Fruit fly (Drosophila melanogaster) whole organism, prepupa: ENCODE data around the gene NTPase.

Source experiments
- Blimp-1 ChIP-seq: fragments of 200-800 bp; sonication (Bioruptor generic); optimal IDR thresholded peaks from 3 replicates; lab custom pipeline; 2017; ENCODE audit warnings: missing biosample characterization, missing genetic modification characterization, mild to moderate bottlenecking, moderate library complexity, missing genetic modification reagents
- CG10631 ChIP-seq: fragments of 200-800 bp; sonication (Bioruptor generic); optimal IDR thresholded peaks from 2 replicates; lab custom pipeline; 2016; ENCODE audit warnings: missing biosample characterization, missing genetic modification characterization
- CG10669 ChIP-seq: fragments of 200-800 bp; sonication (Bioruptor generic); optimal IDR thresholded peaks from 3 replicates; lab custom pipeline; 2018; ENCODE audit warnings: missing biosample characterization, mild to moderate bottlenecking, missing genetic modification characterization, moderate library complexity
- CG11762 ChIP-seq: fragments of 200-800 bp; sonication (Bioruptor generic); optimal IDR thresholded peaks from 3 replicates; lab custom pipeline; 2016; ENCODE audit warnings: missing biosample characterization, missing genetic modification characterization; ENCODE audit not compliant: insufficient read depth
- CG16779 ChIP-seq: fragments of 200-800 bp; sonication (Bioruptor generic); optimal IDR thresholded peaks from 3 replicates; lab custom pipeline; 2017; ENCODE audit warnings: missing biosample characterization, mild to moderate bottlenecking, missing genetic modification characterization
- CG3032 ChIP-seq: fragments of 200-800 bp; optimal IDR thresholded peaks from 2 replicates; lab custom pipeline; 2019; ENCODE audit warnings: missing biosample characterization, mild to moderate bottlenecking, missing genetic modification characterization, moderate library complexity
- CG32006 ChIP-seq: fragments of 200-800 bp; sonication (Bioruptor generic); optimal IDR thresholded peaks from 3 replicates; lab custom pipeline; 2017; ENCODE audit warnings: missing biosample characterization, mild to moderate bottlenecking, missing genetic modification characterization
- CG4318 ChIP-seq: fragments of 200-800 bp; sonication (Bioruptor generic); optimal IDR thresholded peaks from 3 replicates; lab custom pipeline; 2017; ENCODE audit warnings: missing biosample characterization, mild to moderate bottlenecking, missing genetic modification characterization
- CG6163 ChIP-seq: fragments of 200-800 bp; sonication (Bioruptor generic); IDR thresholded peaks from 3 replicates; pipeline ENCODE4 v1.3.6; 2022; ENCODE audit warnings: missing biosample characterization, missing genetic modification characterization
- CG6276 ChIP-seq: fragments of 200-800 bp; sonication (Bioruptor generic); optimal IDR thresholded peaks from 2 replicates; lab custom pipeline; 2017; ENCODE audit warnings: missing biosample characterization, mild to moderate bottlenecking, missing genetic modification characterization
- CG6792 ChIP-seq: fragments of 200-800 bp; sonication (Bioruptor generic); optimal IDR thresholded peaks from 3 replicates; lab custom pipeline; 2016; ENCODE audit warnings: missing biosample characterization, missing genetic modification characterization
- CG6808 ChIP-seq: fragments of 200-800 bp; sonication (Bioruptor generic); optimal IDR thresholded peaks from 3 replicates; lab custom pipeline; 2017; ENCODE audit warnings: missing biosample characterization, missing genetic modification characterization, mild to moderate bottlenecking, moderate library complexity, missing genetic modification reagents
- CG7368 ChIP-seq: fragments of 200-800 bp; sonication (Bioruptor generic); optimal IDR thresholded peaks from 3 replicates; lab custom pipeline; 2016; ENCODE audit warnings: missing biosample characterization, missing genetic modification characterization
- CG8119 ChIP-seq: fragments of 200-800 bp; sonication (Bioruptor generic); IDR thresholded peaks from 3 replicates; pipeline ENCODE4 v1.3.6; 2022; ENCODE audit warnings: missing biosample characterization, missing genetic modification characterization
- CG9139 ChIP-seq: fragments of 200-800 bp; sonication (Bioruptor generic); optimal IDR thresholded peaks from 3 replicates; lab custom pipeline; 2017; ENCODE audit warnings: missing biosample characterization, mild to moderate bottlenecking, missing genetic modification characterization
- Eip78C ChIP-seq: fragments of 200-800 bp; sonication (Bioruptor generic); peaks from one replicate; lab custom pipeline; 2016; ENCODE audit warnings: missing biosample characterization, missing genetic modification characterization
- Eip93F ChIP-seq: fragments of 200-800 bp; sonication (Bioruptor generic); optimal IDR thresholded peaks from 2 replicates; lab custom pipeline; 2016; ENCODE audit warnings: missing biosample characterization, mild to moderate bottlenecking, missing genetic modification characterization
- Ets96B ChIP-seq: fragments of 200-800 bp; optimal IDR thresholded peaks from 2 replicates; lab custom pipeline; 2019; ENCODE audit warnings: missing biosample characterization, mild to moderate bottlenecking, missing genetic modification characterization, moderate library complexity
- Hr39 ChIP-seq: fragments of 200-800 bp; sonication (Bioruptor generic); optimal IDR thresholded peaks from 2 replicates; lab custom pipeline; 2016; ENCODE audit warnings: missing biosample characterization, missing genetic modification characterization
- Hr4 ChIP-seq: fragments of 200-800 bp; sonication (Bioruptor generic); optimal IDR thresholded peaks from 3 replicates; lab custom pipeline; 2016; ENCODE audit warnings: missing biosample characterization, missing genetic modification characterization
- Lpt ChIP-seq: fragments of 200-800 bp; sonication (Bioruptor generic); optimal IDR thresholded peaks from 3 replicates; lab custom pipeline; 2016; ENCODE audit warnings: missing biosample characterization, missing genetic modification characterization
- Met ChIP-seq: fragments of 200-800 bp; sonication (Bioruptor generic); optimal IDR thresholded peaks from 3 replicates; lab custom pipeline; 2016; ENCODE audit warnings: missing biosample characterization, missing genetic modification characterization
- OdsH ChIP-seq: fragments of 200-800 bp; sonication (Bioruptor generic); optimal IDR thresholded peaks from 3 replicates; lab custom pipeline; 2016; ENCODE audit warnings: missing biosample characterization, missing genetic modification characterization
- Smox ChIP-seq: fragments of 200-800 bp; sonication (Bioruptor generic); optimal IDR thresholded peaks from 3 replicates; lab custom pipeline; 2016; ENCODE audit warnings: missing biosample characterization, missing genetic modification characterization
- Sox102F ChIP-seq: fragments of 200-800 bp; sonication (Bioruptor generic); optimal IDR thresholded peaks from 2 replicates; lab custom pipeline; 2016; ENCODE audit warnings: missing biosample characterization, mild to moderate bottlenecking, missing genetic modification characterization
- Sox14 ChIP-seq: fragments of 200-800 bp; sonication (Bioruptor generic); optimal IDR thresholded peaks from 3 replicates; lab custom pipeline; 2016; ENCODE audit warnings: missing biosample characterization, missing genetic modification characterization
- achi ChIP-seq: fragments of 200-800 bp; sonication (Bioruptor generic); optimal IDR thresholded peaks from 3 replicates; lab custom pipeline; 2016; ENCODE audit warnings: missing biosample characterization, missing genetic modification characterization
- acj6 ChIP-seq: fragments of 200-800 bp; sonication (Bioruptor generic); optimal IDR thresholded peaks from 3 replicates; lab custom pipeline; 2016; ENCODE audit warnings: missing biosample characterization, missing genetic modification characterization
- dac ChIP-seq: fragments of 200-800 bp; sonication (Bioruptor generic); optimal IDR thresholded peaks from 2 replicates; lab custom pipeline; 2017; ENCODE audit warnings: missing biosample characterization, mild to moderate bottlenecking, missing genetic modification characterization
- dsx ChIP-seq: fragments of 200-800 bp; optimal IDR thresholded peaks from 3 replicates; lab custom pipeline; 2019; ENCODE audit warnings: missing biosample characterization, mild to moderate bottlenecking, missing genetic modification characterization, moderate library complexity; ENCODE audit not compliant: poor library complexity, severe bottlenecking
- eg ChIP-seq: fragments of 200-800 bp; sonication (Bioruptor generic); IDR thresholded peaks from 3 replicates; pipeline ENCODE4 v1.3.6; 2022; ENCODE audit warnings: missing biosample characterization, missing genetic modification characterization
- fd59A ChIP-seq: fragments of 200-800 bp; sonication (Bioruptor generic); optimal IDR thresholded peaks from 2 replicates; lab custom pipeline; 2017; ENCODE audit warnings: missing biosample characterization, mild to moderate bottlenecking, missing genetic modification characterization, missing genetic modification reagents
- fkh ChIP-seq: fragments of 200-800 bp; sonication (Bioruptor generic); optimal IDR thresholded peaks from 3 replicates; lab custom pipeline; 2017; ENCODE audit warnings: missing biosample characterization, mild to moderate bottlenecking, missing genetic modification characterization, moderate library complexity
- salr ChIP-seq, 2 experiments: fragments of 200-800 bp; sonication (Bioruptor generic); optimal IDR thresholded peaks; 3 replicates each; lab custom pipeline; 2016 to 2018; ENCODE audit warnings: missing biosample characterization in 2 of 2, missing genetic modification characterization in 2 of 2, mild to moderate bottlenecking in 1 of 2
- svp ChIP-seq: fragments of 200-800 bp; sonication (Bioruptor generic); peaks from one replicate; lab custom pipeline; 2016; ENCODE audit warnings: missing biosample characterization, missing genetic modification characterization
- topi ChIP-seq: fragments of 200-800 bp; sonication (Bioruptor generic); optimal IDR thresholded peaks from 3 replicates; lab custom pipeline; 2016; ENCODE audit warnings: missing biosample characterization, missing genetic modification characterization

The NTPase gene

dm6 chr2L:2924266-2924801 is 38.7 kb upstream of the NTPase start (continued):
- peak; percentile 88 for TF ChIP-seq Ets96B
- peak; percentile 21 for TF ChIP-seq fkh
- TF ChIP-seq svp = peak; percentile 84
- peak; percentile 93 for TF ChIP-seq Lpt (GFP tag; lab: Kevin White, UChicago)
- peak; percentile 66 for TF ChIP-seq dac (GFP tag; lab: Kevin White, UChicago)
- peak; percentile 91 for TF ChIP-seq Eip78C (GFP tag; lab: Kevin White, UChicago)
- peak; percentile 84 for TF ChIP-seq CG3032 (tag; lab: Kevin White, UChicago)
- TF ChIP-seq CG4318 = no peak
- TF ChIP-seq CG7368 (GFP tag; lab: Kevin White, UChicago) = peak; percentile 75
- peak; percentile 84 for TF ChIP-seq Eip93F (GFP tag; lab: Kevin White, UChicago)
- peak; percentile 78 for TF ChIP-seq OdsH (GFP tag; lab: Kevin White, UChicago)
- TF ChIP-seq CG6276 (GFP tag; lab: Kevin White, UChicago) = peak; percentile 98
- peak; percentile 78 for TF ChIP-seq Sox14 (GFP tag; lab: Kevin White, UChicago)
- peak; percentile 98 for TF ChIP-seq CG16779 (tag; lab: Kevin White, UChicago)
- TF ChIP-seq Met (GFP tag; lab: Kevin White, UChicago) = peak; percentile 59
- peak; percentile 72 for TF ChIP-seq fd59A (GFP tag; lab: Kevin White, UChicago)
- TF ChIP-seq topi (GFP tag; lab: Kevin White, UChicago) = peak; percentile 69
- peak; percentile 99 for TF ChIP-seq CG6163 (GFP tag; lab: Robert Waterston, UW)
- peak; percentile 83 for TF ChIP-seq Sox102F (GFP tag; lab: Kevin White, UChicago)
- peak; percentile 63 for TF ChIP-seq acj6 (GFP tag; lab: Kevin White, UChicago)
- TF ChIP-seq CG6792 (GFP tag; lab: Kevin White, UChicago) = peak; percentile 62
- peak; percentile 67 for TF ChIP-seq CG10631 (GFP tag; lab: Kevin White, UChicago)
- peak; percentile 99 for TF ChIP-seq eg (GFP tag; lab: Robert Waterston, UW)
- peak; percentile 84 for TF ChIP-seq CG11762 (GFP tag; lab: Kevin White, UChicago)
- TF ChIP-seq Hr39 (GFP tag; lab: Kevin White, UChicago) = no peak
- TF ChIP-seq Smox = peak; percentile 50
- peak; percentile 10 for TF ChIP-seq Blimp-1 (GFP tag; lab: Kevin White, UChicago)
- peak; percentile 99 for TF ChIP-seq CG8119
- TF ChIP-seq salr (GFP tag; optimal IDR thresholded peaks at IDR 0.05; lab: Kevin White, UChicago) = peak; percentile 72 to 93
- TF ChIP-seq, all 60 proteins: peak for 54

- TF ChIP-seq Met (GFP tag; lab: Kevin White, UChicago) (no peak), CG6808 (GFP tag; lab: Kevin White, UChicago) (no peak), fkh (no peak), Hr4 (GFP tag; lab: Kevin White, UChicago) (no peak), CG32006 (GFP tag; lab: Kevin White, UChicago) (no peak), svp (no peak), CG10669 (GFP tag; lab: Kevin White, UChicago) (no peak), dsx (GFP tag; lab: Kevin White, UChicago) (no peak), Sox14 (GFP tag; lab: Kevin White, UChicago) (no peak), salr (GFP tag; optimal IDR thresholded peaks at IDR 0.05; lab: Kevin White, UChicago) (no peak)
These were observed 35.0 kb upstream of the NTPase start for dm6 chr2L:2920641-2921040.

- no peak for TF ChIP-seq CG4318
- TF ChIP-seq achi (GFP tag; lab: Kevin White, UChicago) = no peak
- no peak for TF ChIP-seq CG16779 (tag; lab: Kevin White, UChicago)
- TF ChIP-seq CG8119 = no peak
- no peak for TF ChIP-seq Sox14 (GFP tag; lab: Kevin White, UChicago)
- no peak for TF ChIP-seq Lpt (GFP tag; lab: Kevin White, UChicago)
- TF ChIP-seq CG9139 (GFP tag; lab: Kevin White, UChicago) = no peak
- no peak for TF ChIP-seq CG3032 (tag; lab: Kevin White, UChicago)
- no peak for TF ChIP-seq CG10631 (GFP tag; lab: Kevin White, UChicago)
- no peak for TF ChIP-seq eg (GFP tag; lab: Robert Waterston, UW)
These were observed 25.3 kb upstream of the NTPase start for dm6 chr2L:2910957-2911356.
